Fruit fly (Drosophila melanogaster): ENCODE data around the gene CG33270.

The CG33270 gene

DNA sequence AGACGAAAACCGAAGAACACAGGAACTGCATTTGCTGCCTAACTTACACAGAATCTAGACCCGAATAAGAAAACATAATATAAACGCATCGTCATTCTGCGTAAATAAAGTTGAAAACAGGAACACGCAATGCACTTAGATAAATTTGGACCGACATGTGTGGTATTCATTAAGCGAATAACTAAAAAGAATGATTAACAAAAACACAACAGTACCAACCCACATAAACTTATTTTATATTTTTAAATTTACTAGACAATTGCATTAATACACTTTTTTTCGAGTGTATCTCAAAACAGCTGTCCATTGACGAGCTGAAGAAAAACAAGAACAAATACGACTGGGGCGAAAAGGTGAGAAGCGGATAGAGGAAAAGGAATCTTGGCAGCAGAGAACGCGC, 24.1 kb downstream of the CG33270 start (continued):
- TF ChIP-seq CG31441 (GFP tag; IDR thresholded peaks at IDR 0.05) (peak; percentile 97), CG18619 (GFP tag; optimal IDR thresholded peaks at IDR 0.05) (peak; percentile 72), Elba2 (GFP tag; optimal IDR thresholded peaks at IDR 0.05) (peak; percentile 59), CG1602 (GFP tag; optimal IDR thresholded peaks at IDR 0.05) (peak; percentile 82), br (optimal IDR thresholded peaks at IDR 0.05) (no peak), Pdp1 (GFP tag; optimal IDR thresholded peaks at IDR 0.05) (peak; percentile 57 to 78), nmo (GFP tag; optimal IDR thresholded peaks at IDR 0.05) (peak; percentile 89), danr (GFP tag; IDR thresholded peaks at IDR 0.05) (peak; percentile 69; the same call in 1 of the 2 replicates), CG7839 (tag; optimal IDR thresholded peaks at IDR 0.05) (peak; percentile 85), C15 (GFP tag; IDR thresholded peaks at IDR 0.05) (0 out of 3 replicates have a peak, but pooled peaks have one; percentile 7), chn (GFP tag; optimal IDR thresholded peaks at IDR 0.05) (peak; percentile 88), lilli (GFP tag; optimal IDR thresholded peaks at IDR 0.05) (peak; percentile 77), vvl (GFP tag; IDR thresholded peaks at IDR 0.05) (peak; percentile 96), Fer1 (GFP tag; optimal IDR thresholded peaks at IDR 0.05) (peak; percentile 8), Dll (GFP tag; IDR thresholded peaks at IDR 0.05; ENCODE audit: partially characterized antibody) (no peak), sug (tag; optimal IDR thresholded peaks at IDR 0.05) (peak; percentile 11), cas (GFP tag; IDR thresholded peaks at IDR 0.05) (no peak), CG34376 (GFP tag; optimal IDR thresholded peaks at IDR 0.05) (no peak), CG9797 (GFP tag; optimal IDR thresholded peaks at IDR 0.05) (peak; percentile 12), CG15269 (tag; optimal IDR thresholded peaks at IDR 0.05) (peak; percentile 70), crp (GFP tag; optimal IDR thresholded peaks at IDR 0.05) (peak in 1 of 2 experiments; percentile 63), CG14014 (GFP tag; IDR thresholded peaks at IDR 0.05) (peak; percentile 62), CG6175 (GFP tag; IDR thresholded peaks at IDR 0.05) (no peak), tio (GFP tag; optimal IDR thresholded peaks at IDR 0.05) (peak; percentile 78), CG2129 (GFP tag; IDR thresholded peaks at IDR 0.05; ENCODE audit: partially characterized antibody) (no peak), E2f1 (GFP tag; IDR thresholded peaks at IDR 0.05) (peak; percentile 76), CG14710 (tag; optimal IDR thresholded peaks at IDR 0.05) (peak; percentile 96), Ada2b (GFP tag; IDR thresholded peaks at IDR 0.05) (peak; percentile 60), Six4 (GFP tag; optimal IDR thresholded peaks at IDR 0.05) (peak; percentile 83), caup (GFP tag; optimal IDR thresholded peaks at IDR 0.05; ENCODE audit: severe bottlenecking) (peak; percentile 63), z (GFP tag; IDR thresholded peaks at IDR 0.05) (0 out of 3 replicates have a peak, but pooled peaks have one; percentile 5), dimm (GFP tag; IDR thresholded peaks at IDR 0.05) (no peak), CG7357 (GFP tag; IDR thresholded peaks at IDR 0.05) (peak; percentile 67; the same call in 2 of the 3 replicates), Dp (GFP tag; optimal IDR thresholded peaks at IDR 0.05) (no peak), CG12236 (GFP tag; optimal IDR thresholded peaks at IDR 0.05) (peak; percentile 65), peb (GFP tag; IDR thresholded peaks at IDR 0.05) (peak; percentile 66), Nf-YA (GFP tag; IDR thresholded peaks at IDR 0.05) (0 out of 2 replicates have a peak, but pooled peaks have one; percentile 40), kni (GFP tag; optimal IDR thresholded peaks at IDR 0.05) (peak; percentile 77), gem (tag; optimal IDR thresholded peaks at IDR 0.05) (peak; percentile 93), CG8290 (GFP tag; optimal IDR thresholded peaks at IDR 0.05) (peak; percentile 87), CG8290 (tag; optimal IDR thresholded peaks at IDR 0.05) (peak; percentile 48 to 67), Taf1 (GFP tag; IDR thresholded peaks at IDR 0.05) (no peak), Eip74EF (GFP tag; optimal IDR thresholded peaks at IDR 0.05) (peak in 1 of 2 experiments; percentile 76), CG2712 (tag; optimal IDR thresholded peaks at IDR 0.05) (peak; percentile 96), CG8765 (GFP tag; IDR thresholded peaks at IDR 0.05) (peak; percentile 88), CG7556 (GFP tag; optimal IDR thresholded peaks at IDR 0.05) (peak; percentile 80), hbn (GFP tag; IDR thresholded peaks at IDR 0.05; ENCODE audit: partially characterized antibody) (no peak), Hsf (GFP tag; optimal IDR thresholded peaks at IDR 0.05) (peak; percentile 86), tup (GFP tag; optimal IDR thresholded peaks at IDR 0.05) (peak; percentile 51), CG31388 (GFP tag; optimal IDR thresholded peaks at IDR 0.05) (peak; percentile 58), ems (GFP tag; optimal IDR thresholded peaks at IDR 0.05) (peak; percentile 82)

Measured in whole organism, embryonic.